Fruit fly (Drosophila melanogaster) whole organism, prepupa: ENCODE data around the gene CG4968.

ENCODE experiments used
- Blimp-1 ChIP-seq: fragments of 200-800 bp; sonication (Bioruptor generic); optimal IDR thresholded peaks from 3 replicates; lab custom pipeline; 2017; ENCODE audit warnings: missing biosample characterization, missing genetic modification characterization, mild to moderate bottlenecking, moderate library complexity, missing genetic modification reagents
- CG10631 ChIP-seq: fragments of 200-800 bp; sonication (Bioruptor generic); optimal IDR thresholded peaks from 2 replicates; lab custom pipeline; 2016; ENCODE audit warnings: missing biosample characterization, missing genetic modification characterization
- CG10669 ChIP-seq: fragments of 200-800 bp; sonication (Bioruptor generic); optimal IDR thresholded peaks from 3 replicates; lab custom pipeline; 2018; ENCODE audit warnings: missing biosample characterization, mild to moderate bottlenecking, missing genetic modification characterization, moderate library complexity
- CG11294 ChIP-seq: fragments of 200-800 bp; sonication (Bioruptor generic); IDR thresholded peaks from 2 replicates; pipeline ENCODE4 v1.3.6; 2022; ENCODE audit warnings: missing biosample characterization, missing genetic modification characterization
- CG11762 ChIP-seq: fragments of 200-800 bp; sonication (Bioruptor generic); optimal IDR thresholded peaks from 3 replicates; lab custom pipeline; 2016; ENCODE audit warnings: missing biosample characterization, missing genetic modification characterization; ENCODE audit not compliant: insufficient read depth
- CG11902 ChIP-seq: fragments of 200-800 bp; sonication (Bioruptor generic); optimal IDR thresholded peaks from 3 replicates; lab custom pipeline; 2016; ENCODE audit warnings: missing biosample characterization, missing genetic modification characterization
- CG15336 ChIP-seq: fragments of 200-800 bp; sonication (Bioruptor generic); IDR thresholded peaks from 2 replicates; pipeline ENCODE4 v1.3.6; 2022; ENCODE audit warnings: missing biosample characterization, missing genetic modification characterization
- CG1621 ChIP-seq: fragments of 200-800 bp; sonication (Bioruptor generic); optimal IDR thresholded peaks from 3 replicates; lab custom pipeline; 2018; ENCODE audit warnings: missing biosample characterization, mild to moderate bottlenecking, missing genetic modification characterization
- CG16779 ChIP-seq: fragments of 200-800 bp; sonication (Bioruptor generic); optimal IDR thresholded peaks from 3 replicates; lab custom pipeline; 2017; ENCODE audit warnings: missing biosample characterization, mild to moderate bottlenecking, missing genetic modification characterization
- CG3032 ChIP-seq: fragments of 200-800 bp; optimal IDR thresholded peaks from 2 replicates; lab custom pipeline; 2019; ENCODE audit warnings: missing biosample characterization, mild to moderate bottlenecking, missing genetic modification characterization, moderate library complexity
- CG31627 ChIP-seq: fragments of 200-800 bp; sonication (Bioruptor generic); optimal IDR thresholded peaks from 3 replicates; lab custom pipeline; 2016; ENCODE audit warnings: missing biosample characterization, missing genetic modification characterization
- CG3919 ChIP-seq: fragments of 200-800 bp; sonication (Bioruptor generic); optimal IDR thresholded peaks from 3 replicates; lab custom pipeline; 2016; ENCODE audit warnings: missing biosample characterization, missing genetic modification characterization
- CG6163 ChIP-seq: fragments of 200-800 bp; sonication (Bioruptor generic); IDR thresholded peaks from 3 replicates; pipeline ENCODE4 v1.3.6; 2022; ENCODE audit warnings: missing biosample characterization, missing genetic modification characterization
- CG6792 ChIP-seq: fragments of 200-800 bp; sonication (Bioruptor generic); optimal IDR thresholded peaks from 3 replicates; lab custom pipeline; 2016; ENCODE audit warnings: missing biosample characterization, missing genetic modification characterization
- CG6808 ChIP-seq: fragments of 200-800 bp; sonication (Bioruptor generic); optimal IDR thresholded peaks from 3 replicates; lab custom pipeline; 2017; ENCODE audit warnings: missing biosample characterization, missing genetic modification characterization, mild to moderate bottlenecking, moderate library complexity, missing genetic modification reagents
- CG6854 ChIP-seq: fragments of 200-800 bp; sonication (Bioruptor generic); optimal IDR thresholded peaks from 2 replicates; lab custom pipeline; 2017; ENCODE audit warnings: missing biosample characterization, mild to moderate bottlenecking, missing genetic modification characterization
- CG7368 ChIP-seq: fragments of 200-800 bp; sonication (Bioruptor generic); optimal IDR thresholded peaks from 3 replicates; lab custom pipeline; 2016; ENCODE audit warnings: missing biosample characterization, missing genetic modification characterization
- CG8632 ChIP-seq: fragments of 200-800 bp; sonication (Bioruptor generic); optimal IDR thresholded peaks from 3 replicates; lab custom pipeline; 2016; ENCODE audit warnings: missing biosample characterization, missing genetic modification characterization
- CG9139 ChIP-seq: fragments of 200-800 bp; sonication (Bioruptor generic); optimal IDR thresholded peaks from 3 replicates; lab custom pipeline; 2017; ENCODE audit warnings: missing biosample characterization, mild to moderate bottlenecking, missing genetic modification characterization
- Eip75B ChIP-seq: fragments of 200-800 bp; sonication (Bioruptor generic); optimal IDR thresholded peaks from 3 replicates; lab custom pipeline; 2016; ENCODE audit warnings: missing biosample characterization, missing genetic modification characterization
- Eip78C ChIP-seq: fragments of 200-800 bp; sonication (Bioruptor generic); peaks from one replicate; lab custom pipeline; 2016; ENCODE audit warnings: missing biosample characterization, missing genetic modification characterization
- Eip93F ChIP-seq: fragments of 200-800 bp; sonication (Bioruptor generic); optimal IDR thresholded peaks from 2 replicates; lab custom pipeline; 2016; ENCODE audit warnings: missing biosample characterization, mild to moderate bottlenecking, missing genetic modification characterization
- Ets21C ChIP-seq: fragments of 200-800 bp; sonication (Bioruptor generic); optimal IDR thresholded peaks from 3 replicates; lab custom pipeline; 2016; ENCODE audit warnings: missing biosample characterization, missing genetic modification characterization
- Ets96B ChIP-seq: fragments of 200-800 bp; optimal IDR thresholded peaks from 2 replicates; lab custom pipeline; 2019; ENCODE audit warnings: missing biosample characterization, mild to moderate bottlenecking, missing genetic modification characterization, moderate library complexity
- Gug ChIP-seq: fragments of 200-800 bp; sonication (Bioruptor generic); IDR thresholded peaks from 2 replicates; pipeline ENCODE4 v1.3.6; 2022; ENCODE audit warnings: missing biosample characterization, missing genetic modification characterization
- Hr39 ChIP-seq: fragments of 200-800 bp; sonication (Bioruptor generic); optimal IDR thresholded peaks from 2 replicates; lab custom pipeline; 2016; ENCODE audit warnings: missing biosample characterization, missing genetic modification characterization
- Hr4 ChIP-seq: fragments of 200-800 bp; sonication (Bioruptor generic); optimal IDR thresholded peaks from 3 replicates; lab custom pipeline; 2016; ENCODE audit warnings: missing biosample characterization, missing genetic modification characterization
- Lpt ChIP-seq: fragments of 200-800 bp; sonication (Bioruptor generic); optimal IDR thresholded peaks from 3 replicates; lab custom pipeline; 2016; ENCODE audit warnings: missing biosample characterization, missing genetic modification characterization
- Met ChIP-seq: fragments of 200-800 bp; sonication (Bioruptor generic); optimal IDR thresholded peaks from 3 replicates; lab custom pipeline; 2016; ENCODE audit warnings: missing biosample characterization, missing genetic modification characterization
- Smox ChIP-seq: fragments of 200-800 bp; sonication (Bioruptor generic); optimal IDR thresholded peaks from 3 replicates; lab custom pipeline; 2016; ENCODE audit warnings: missing biosample characterization, missing genetic modification characterization
- Sox102F ChIP-seq: fragments of 200-800 bp; sonication (Bioruptor generic); optimal IDR thresholded peaks from 2 replicates; lab custom pipeline; 2016; ENCODE audit warnings: missing biosample characterization, mild to moderate bottlenecking, missing genetic modification characterization
- Sox14 ChIP-seq: fragments of 200-800 bp; sonication (Bioruptor generic); optimal IDR thresholded peaks from 3 replicates; lab custom pipeline; 2016; ENCODE audit warnings: missing biosample characterization, missing genetic modification characterization
- Sox15 ChIP-seq: fragments of 200-800 bp; sonication (Bioruptor generic); optimal IDR thresholded peaks from 3 replicates; lab custom pipeline; 2016; ENCODE audit warnings: missing biosample characterization, missing genetic modification characterization
- achi ChIP-seq: fragments of 200-800 bp; sonication (Bioruptor generic); optimal IDR thresholded peaks from 3 replicates; lab custom pipeline; 2016; ENCODE audit warnings: missing biosample characterization, missing genetic modification characterization
- acj6 ChIP-seq: fragments of 200-800 bp; sonication (Bioruptor generic); optimal IDR thresholded peaks from 3 replicates; lab custom pipeline; 2016; ENCODE audit warnings: missing biosample characterization, missing genetic modification characterization
- cyc ChIP-seq: fragments of 200-800 bp; sonication (Bioruptor generic); optimal IDR thresholded peaks from 3 replicates; lab custom pipeline; 2016; ENCODE audit warnings: missing biosample characterization, missing genetic modification characterization
- dsx ChIP-seq: fragments of 200-800 bp; optimal IDR thresholded peaks from 3 replicates; lab custom pipeline; 2019; ENCODE audit warnings: missing biosample characterization, mild to moderate bottlenecking, missing genetic modification characterization, moderate library complexity; ENCODE audit not compliant: poor library complexity, severe bottlenecking
- eg ChIP-seq: fragments of 200-800 bp; sonication (Bioruptor generic); IDR thresholded peaks from 3 replicates; pipeline ENCODE4 v1.3.6; 2022; ENCODE audit warnings: missing biosample characterization, missing genetic modification characterization
- esn ChIP-seq: fragments of 200-800 bp; sonication (Bioruptor generic); optimal IDR thresholded peaks from 2 replicates; lab custom pipeline; 2016; ENCODE audit warnings: missing biosample characterization, mild to moderate bottlenecking, missing genetic modification characterization, moderate library complexity
- fd59A ChIP-seq: fragments of 200-800 bp; sonication (Bioruptor generic); optimal IDR thresholded peaks from 2 replicates; lab custom pipeline; 2017; ENCODE audit warnings: missing biosample characterization, mild to moderate bottlenecking, missing genetic modification characterization, missing genetic modification reagents
- fkh ChIP-seq: fragments of 200-800 bp; sonication (Bioruptor generic); optimal IDR thresholded peaks from 3 replicates; lab custom pipeline; 2017; ENCODE audit warnings: missing biosample characterization, mild to moderate bottlenecking, missing genetic modification characterization, moderate library complexity
- lz ChIP-seq: fragments of 200-800 bp; sonication (Bioruptor generic); optimal IDR thresholded peaks from 3 replicates; lab custom pipeline; 2016; ENCODE audit warnings: missing biosample characterization, missing genetic modification characterization
- pdm3 ChIP-seq: fragments of 200-800 bp; sonication (Bioruptor generic); optimal IDR thresholded peaks from 3 replicates; lab custom pipeline; 2016; ENCODE audit warnings: missing biosample characterization, missing genetic modification characterization
- salr ChIP-seq, 2 experiments: fragments of 200-800 bp; sonication (Bioruptor generic); optimal IDR thresholded peaks; 3 replicates each; lab custom pipeline; 2016 to 2018; ENCODE audit warnings: missing biosample characterization in 2 of 2, missing genetic modification characterization in 2 of 2, mild to moderate bottlenecking in 1 of 2
- ss ChIP-seq, 2 experiments: fragments of 200-800 bp; sonication (Bioruptor generic); optimal IDR thresholded peaks; 2 replicates in 1 of 2; 3 replicates in 1 of 2; lab custom pipeline; 2017 to 2018; ENCODE audit warnings: mild to moderate bottlenecking in 2 of 2, missing biosample characterization in 2 of 2, missing genetic modification characterization in 2 of 2, moderate library complexity in 1 of 2
- svp ChIP-seq: fragments of 200-800 bp; sonication (Bioruptor generic); peaks from one replicate; lab custom pipeline; 2016; ENCODE audit warnings: missing biosample characterization, missing genetic modification characterization
- topi ChIP-seq: fragments of 200-800 bp; sonication (Bioruptor generic); optimal IDR thresholded peaks from 3 replicates; lab custom pipeline; 2016; ENCODE audit warnings: missing biosample characterization, missing genetic modification characterization
- vri ChIP-seq: fragments of 200-800 bp; sonication (Bioruptor generic); optimal IDR thresholded peaks from 3 replicates; lab custom pipeline; 2016; ENCODE audit warnings: missing biosample characterization, mild to moderate bottlenecking, missing genetic modification characterization

CG4968 gene

dm6 chr2L:10299077-10299809, 7.5 kb upstream of the CG4968 start (continued):
- TF ChIP-seq topi = peak; percentile 15
- TF ChIP-seq esn (GFP tag; lab: Kevin White, UChicago) = peak; percentile 19
- no peak for TF ChIP-seq CG6163 (GFP tag; lab: Robert Waterston, UW)
- no peak for TF ChIP-seq Eip93F (GFP tag; lab: Kevin White, UChicago)
- no peak for TF ChIP-seq achi (GFP tag; lab: Kevin White, UChicago)
- no peak for TF ChIP-seq CG10669 (GFP tag; lab: Kevin White, UChicago)
- TF ChIP-seq CG6792 (GFP tag; lab: Kevin White, UChicago) = no peak
- TF ChIP-seq Sox14 = no peak
- peak; percentile 39 for TF ChIP-seq Hr4
- TF ChIP-seq fkh (GFP tag; lab: Kevin White, UChicago) = no peak
- no peak for TF ChIP-seq CG6808 (GFP tag; lab: Kevin White, UChicago)
- no peak for TF ChIP-seq CG1621 (tag; lab: Kevin White, UChicago)
- TF ChIP-seq fd59A (GFP tag; lab: Kevin White, UChicago) = no peak
- TF ChIP-seq lz (GFP tag; lab: Kevin White, UChicago) = peak; percentile 4
- no peak for TF ChIP-seq CG11902
- TF ChIP-seq, all 60 proteins: peak for 12

- TF ChIP-seq CG6854 (no peak), Hr4 (peak; percentile 61), CG11762 (GFP tag; lab: Kevin White, UChicago) (peak; percentile 36), CG3032 (tag; lab: Kevin White, UChicago) (peak; percentile 70), CG11294 (no peak), Gug (GFP tag; lab: Robert Waterston, UW) (no peak), CG6792 (GFP tag; lab: Kevin White, UChicago) (peak; percentile 51), acj6 (GFP tag; lab: Kevin White, UChicago) (peak; percentile 60), CG15336 (GFP tag; lab: Robert Waterston, UW) (peak; percentile 85), eg (GFP tag; lab: Robert Waterston, UW) (no peak), CG7368 (GFP tag; lab: Kevin White, UChicago) (no peak), ss (GFP tag; optimal IDR thresholded peaks at IDR 0.05; lab: Kevin White, UChicago) (no peak), CG9139 (GFP tag; lab: Kevin White, UChicago) (no peak), CG16779 (tag; lab: Kevin White, UChicago) (no peak), salr (GFP tag; optimal IDR thresholded peaks at IDR 0.05; lab: Kevin White, UChicago) (peak in 1 of 2 experiments; percentile 22), fd59A (GFP tag; lab: Kevin White, UChicago) (no peak), achi (GFP tag; lab: Kevin White, UChicago) (peak; percentile 75), Lpt (GFP tag; lab: Kevin White, UChicago) (peak; percentile 35), cyc (GFP tag; lab: Kevin White, UChicago) (peak; percentile 57), Eip78C (peak; percentile 86), Eip93F (GFP tag; lab: Kevin White, UChicago) (no peak), Met (GFP tag; lab: Kevin White, UChicago) (peak; percentile 62), dsx (no peak), Blimp-1 (no peak), pdm3 (GFP tag; lab: Kevin White, UChicago) (no peak), CG31627 (GFP tag; lab: Kevin White, UChicago) (peak; percentile 39), Hr39 (no peak), Ets96B (tag; lab: Kevin White, UChicago) (peak; percentile 67), Eip75B (peak; percentile 50), CG3919 (GFP tag; lab: Kevin White, UChicago) (no peak), lz (GFP tag; lab: Kevin White, UChicago) (peak; percentile 47), Ets21C (peak; percentile 18), Sox15 (GFP tag; lab: Kevin White, UChicago) (peak; percentile 13), CG10631 (GFP tag; lab: Kevin White, UChicago) (peak; percentile 62), vri (GFP tag; lab: Kevin White, UChicago) (no peak), CG8632 (GFP tag; lab: Kevin White, UChicago) (peak; percentile 62), Smox (GFP tag; lab: Kevin White, UChicago) (no peak), svp (GFP tag; lab: Kevin White, UChicago) (no peak), Sox14 (peak; percentile 41), topi (peak; percentile 50), Sox102F (GFP tag; lab: Kevin White, UChicago) (no peak), esn (GFP tag; lab: Kevin White, UChicago) (peak; percentile 75)
Observed at dm6 chr2L:10299810-10300147, 6.9 kb upstream of the CG4968 start, which contains the start of gene CYLD. Gene CYLD (minus strand): TSS chr2L:10299847.
